Worm (Caenorhabditis elegans): ENCODE data around the gene T24H10.5.

DNA sequence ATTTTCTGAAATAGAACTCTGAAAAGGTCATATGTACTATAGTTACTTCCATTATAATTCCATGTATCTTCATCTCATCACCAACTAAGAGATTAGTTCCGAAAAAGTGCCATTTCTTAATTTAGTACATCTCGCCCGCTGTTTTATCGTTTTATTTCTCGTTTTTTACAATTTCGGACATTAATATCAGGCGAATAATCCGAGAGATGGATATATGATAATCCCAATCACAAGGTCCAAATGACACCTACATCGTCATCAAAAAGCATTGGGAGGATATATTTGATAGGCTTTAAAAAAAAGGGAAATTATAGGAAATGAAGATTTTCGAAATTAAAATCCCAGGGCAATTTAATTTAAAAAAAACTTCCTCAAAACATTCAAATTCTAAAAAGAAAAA is 19.4 kb downstream of the T24H10.5 start:
- TF ChIP-seq nhr-237 (tag; optimal IDR thresholded peaks at IDR 0.05) (no peak), unc-62 (GFP tag; optimal IDR thresholded peaks at IDR 0.05) (no peak), ceh-43 (GFP tag; optimal IDR thresholded peaks at IDR 0.05) (no peak), ztf-11 (tag; optimal IDR thresholded peaks at IDR 0.05) (no peak), sptf-1 (tag; optimal IDR thresholded peaks at IDR 0.05) (no peak), nhr-28 (tag; optimal IDR thresholded peaks at IDR 0.05) (no peak)
